Worm (Caenorhabditis elegans) whole organism, L4/young adult: Measurements from ENCODE around the gene nhr-251.

Experiments used
- W03F9.2 ChIP-seq: fragments of 150-350 bp; optimal IDR thresholded peaks from 2 replicates; lab custom pipeline; 2014; ENCODE audit warnings: missing biosample characterization, missing genetic modification characterization
- dao-5 ChIP-seq: sonication (generic microtip); optimal IDR thresholded peaks from 2 replicates; lab custom pipeline; 2016; ENCODE audit warnings: missing genotype, missing genetic modification characterization, moderate library complexity, missing compliant biosample characterization
- him-1 ChIP-seq: sonication (generic microtip); optimal IDR thresholded peaks from 2 replicates; lab custom pipeline; 2016; ENCODE audit warnings: missing genotype, missing genetic modification reagents, missing genetic modification characterization, missing compliant biosample characterization

- TF ChIP-seq W03F9.2 (tag; lab: Kevin White, UChicago) (no peak), him-1 (tag; lab: Kevin White, UChicago) (no peak), dao-5 (tag; lab: Kevin White, UChicago) (no peak)
These were observed 9.9 kb downstream of the nhr-251 start, which contains the start of gene nhr-90 for ce11 chrV:610217-610616.
